Worm (Caenorhabditis elegans): ENCODE results near the gene sad-1.

DNA sequence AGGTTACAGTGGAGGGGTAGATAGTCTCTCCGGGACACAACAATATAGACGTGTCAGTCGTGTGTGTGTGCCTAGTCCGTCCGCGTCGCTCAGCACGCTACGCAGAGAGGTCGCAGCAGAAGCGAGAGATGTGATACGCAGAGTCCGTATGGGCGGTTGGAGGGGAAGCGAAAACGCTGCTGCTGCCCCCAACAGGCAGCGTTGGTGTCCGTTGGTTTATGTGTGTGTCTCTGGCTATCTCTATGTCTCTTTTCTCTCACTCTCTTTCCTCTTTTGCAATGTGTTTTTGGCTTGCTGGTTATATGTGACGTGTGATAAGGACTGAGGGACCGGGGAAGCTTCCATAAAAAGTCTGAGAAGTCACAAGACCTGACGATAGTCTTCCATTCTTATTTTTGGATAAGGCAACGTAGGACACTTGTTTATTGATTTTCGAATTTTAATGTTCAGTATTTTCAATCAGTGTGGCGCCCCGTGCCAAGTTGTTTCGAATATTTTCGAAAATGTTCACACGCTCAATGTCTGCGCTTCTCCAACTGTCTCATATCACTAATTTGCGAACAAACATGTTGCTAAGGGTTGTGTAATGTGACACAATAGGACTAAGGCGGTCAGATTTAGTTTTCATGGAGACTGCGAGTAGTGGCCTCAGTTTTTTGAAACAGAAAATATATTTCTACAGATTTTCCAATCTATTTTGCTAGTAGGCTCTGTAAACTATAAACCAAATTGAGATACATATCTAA lies 27.1 kb upstream of the sad-1 start, which contains the start of gene pab-2:
- TF ChIP-seq nhr-76 (tag; optimal IDR thresholded peaks at IDR 0.05): no peak
- peak; percentile 38 for TF ChIP-seq ces-1 (GFP tag; optimal IDR thresholded peaks at IDR 0.05)
- TF ChIP-seq M03D4.4 (tag; optimal IDR thresholded peaks at IDR 0.05): peak; percentile 66
- no peak for TF ChIP-seq snpc-4 (tag; optimal IDR thresholded peaks at IDR 0.05)
- TF ChIP-seq cnd-1 (tag; optimal IDR thresholded peaks at IDR 0.05): peak; percentile 41
